Fruit fly (Drosophila melanogaster): ENCODE data around the gene ATPsynE.

Gene ATPsynE

DNA sequence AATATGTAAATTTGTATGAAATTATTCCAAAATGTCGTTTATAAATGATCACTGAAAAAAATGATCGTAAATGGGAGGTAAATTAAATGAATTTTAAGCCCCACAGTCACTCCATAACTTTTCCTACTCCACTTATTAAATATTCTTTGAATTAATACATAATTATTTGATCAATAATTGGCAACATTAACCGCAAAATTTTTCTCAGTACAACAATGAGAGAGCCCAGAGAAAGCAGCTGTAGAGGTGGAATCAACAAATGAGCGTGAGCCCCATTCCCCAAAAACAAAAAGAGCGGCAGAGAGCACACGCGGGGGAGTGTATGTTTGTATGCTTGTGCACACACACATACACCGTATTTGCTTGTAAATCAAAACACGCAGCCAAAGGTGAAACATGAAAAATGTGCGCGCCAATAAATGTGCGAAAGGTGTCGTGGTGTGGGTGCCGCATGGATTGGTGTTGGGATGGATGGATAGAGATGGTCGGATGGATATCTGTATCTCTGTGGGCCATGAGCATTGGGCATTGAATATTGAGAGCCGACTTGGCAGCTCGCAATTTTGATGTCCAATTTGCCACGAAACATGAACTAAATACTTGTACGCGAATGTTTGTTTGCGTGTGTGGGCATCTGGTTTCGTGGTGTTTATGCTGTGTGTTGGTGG is 42.9 kb upstream of the ATPsynE start (continued):
- TF ChIP-seq Doc2 (GFP tag; IDR thresholded peaks at IDR 0.05) (no peak), CG43689 (GFP tag; IDR thresholded peaks at IDR 0.05) (no peak), ase (GFP tag; IDR thresholded peaks at IDR 0.05) (no peak), CG17361 (GFP tag; IDR thresholded peaks at IDR 0.05) (no peak), sd (tag; optimal IDR thresholded peaks at IDR 0.05) (peak; percentile 97), CG12219 (GFP tag; optimal IDR thresholded peaks at IDR 0.05) (peak; percentile 98), CG5180 (GFP tag; optimal IDR thresholded peaks at IDR 0.05) (peak; percentile 91), nom (GFP tag; optimal IDR thresholded peaks at IDR 0.05) (peak; percentile 60), Atf-2 (GFP tag; optimal IDR thresholded peaks at IDR 0.05) (peak; percentile 89), Taf1 (GFP tag; IDR thresholded peaks at IDR 0.05) (no peak), unpg (GFP tag; optimal IDR thresholded peaks at IDR 0.05) (peak; percentile 99), CG12299 (tag; optimal IDR thresholded peaks at IDR 0.05) (peak; percentile 98), CG18764 (GFP tag; optimal IDR thresholded peaks at IDR 0.05) (peak; percentile 97), Mrtf (GFP tag; IDR thresholded peaks at IDR 0.05) (no peak), Ssrp (tag; optimal IDR thresholded peaks at IDR 0.05) (peak; percentile 98), Jarid2 (GFP tag; optimal IDR thresholded peaks at IDR 0.05) (peak; percentile 94), eyg (GFP tag; optimal IDR thresholded peaks at IDR 0.05) (peak; percentile 57), btn (GFP tag; optimal IDR thresholded peaks at IDR 0.05) (peak; percentile 75), pum (GFP tag; optimal IDR thresholded peaks at IDR 0.05) (peak; percentile 93), ems (GFP tag; optimal IDR thresholded peaks at IDR 0.05) (peak; percentile 91), trem (tag; optimal IDR thresholded peaks at IDR 0.05) (peak; percentile 95), CG18262 (tag; optimal IDR thresholded peaks at IDR 0.05) (peak; percentile 99), CG12104 (GFP tag; optimal IDR thresholded peaks at IDR 0.05) (peak; percentile 98), H2.0 (GFP tag; IDR thresholded peaks at IDR 0.05) (no peak), croc (GFP tag; conservative IDR thresholded peaks at IDR 0.05) (peak; percentile 94), CG17802 (tag; optimal IDR thresholded peaks at IDR 0.05) (peak; percentile 90), CG3163 (GFP tag; optimal IDR thresholded peaks at IDR 0.05) (peak; percentile 58), CG10959 (GFP tag; IDR thresholded peaks at IDR 0.05) (no peak), Dad (GFP tag; optimal IDR thresholded peaks at IDR 0.05) (peak; percentile 92), peb (GFP tag; IDR thresholded peaks at IDR 0.05) (no peak), Nf-YA (GFP tag; IDR thresholded peaks at IDR 0.05) (no peak), gfzf (GFP tag; optimal IDR thresholded peaks at IDR 0.05) (no peak), Ets97D (GFP tag; optimal IDR thresholded peaks at IDR 0.05) (peak; percentile 82), CG14965 (GFP tag; optimal IDR thresholded peaks at IDR 0.05; ENCODE audit: borderline replicate concordance) (peak; percentile 22), CG31365 (tag; optimal IDR thresholded peaks at IDR 0.05) (peak; percentile 90), Hand (GFP tag; optimal IDR thresholded peaks at IDR 0.05) (peak; percentile 96), CG15073 (GFP tag; optimal IDR thresholded peaks at IDR 0.05) (peak; percentile 84), eve (GFP tag; optimal IDR thresholded peaks at IDR 0.05) (peak in 1 of 2 experiments; percentile 99), CG6813 (GFP tag; optimal IDR thresholded peaks at IDR 0.05) (peak; percentile 98), sob (GFP tag; IDR thresholded peaks at IDR 0.05) (no peak), slbo (GFP tag; IDR thresholded peaks at IDR 0.05) (no peak), CG7271 (tag; optimal IDR thresholded peaks at IDR 0.05) (peak; percentile 87), CG11504 (tag; optimal IDR thresholded peaks at IDR 0.05) (peak; percentile 98), Bgb (GFP tag; IDR thresholded peaks at IDR 0.05; ENCODE audit: partially characterized antibody) (no peak), Nf-YB (GFP tag; optimal IDR thresholded peaks at IDR 0.05) (peak; percentile 90), hbn (GFP tag; IDR thresholded peaks at IDR 0.05; ENCODE audit: partially characterized antibody) (no peak), HLH4C (GFP tag; IDR thresholded peaks at IDR 0.05; ENCODE audit: partially characterized antibody) (no peak), dan (GFP tag; IDR thresholded peaks at IDR 0.05) (no peak), Hr39 (optimal IDR thresholded peaks at IDR 0.05) (no peak), Med (GFP tag) (peak; percentile 99)
